Worm (Caenorhabditis elegans) whole organism, early embryonic: ENCODE measurements around the gene C29F9.12.

Experiments
- B0310.2 ChIP-seq: sonication (generic microtip); optimal IDR thresholded peaks from 2 replicates; lab custom pipeline; 2016; ENCODE audit warnings: mild to moderate bottlenecking, missing genetic modification characterization, missing compliant biosample characterization
- F13C5.2 ChIP-seq: sonication (generic microtip); optimal IDR thresholded peaks from 2 replicates; lab custom pipeline; 2017; ENCODE audit warnings: mild to moderate bottlenecking, missing genetic modification characterization, inconsistent platforms, missing compliant biosample characterization
- aly-1 ChIP-seq: sonication (generic microtip); optimal IDR thresholded peaks from 2 replicates; lab custom pipeline; 2016; ENCODE audit warnings: missing genetic modification characterization, missing compliant biosample characterization
- ama-1 ChIP-seq: fragments of 150-350 bp; optimal IDR thresholded peaks from 2 replicates; lab custom pipeline; 2014
- ceh-13 ChIP-seq: fragments of 200-800 bp; sonication (Bioruptor generic); optimal IDR thresholded peaks from 2 replicates; lab custom pipeline; 2018; ENCODE audit warnings: mild to moderate bottlenecking, missing genetic modification characterization, missing compliant biosample characterization
- ceh-36 ChIP-seq: sonication (generic microtip); optimal IDR thresholded peaks from 2 replicates; lab custom pipeline; 2016; ENCODE audit warnings: missing genetic modification characterization, inconsistent platforms, missing compliant biosample characterization
- ets-7 ChIP-seq: sonication (generic microtip); optimal IDR thresholded peaks from 2 replicates; lab custom pipeline; 2016; ENCODE audit warnings: missing genotype, missing genetic modification characterization, missing compliant biosample characterization
- flt-1 ChIP-seq: fragments of 200-800 bp; sonication (Bioruptor generic); IDR thresholded peaks from 2 replicates; pipeline ENCODE4 v1.3.6; 2022; ENCODE audit warnings: missing genetic modification characterization, missing compliant biosample characterization
- hmbx-1 ChIP-seq: sonication (generic microtip); optimal IDR thresholded peaks from 2 replicates; lab custom pipeline; 2016; ENCODE audit warnings: mild to moderate bottlenecking, missing genetic modification characterization, missing compliant biosample characterization
- hmg-4 ChIP-seq: fragments of 200-800 bp; sonication (Bioruptor generic); optimal IDR thresholded peaks from 2 replicates; lab custom pipeline; 2018; ENCODE audit warnings: mild to moderate bottlenecking, missing genetic modification characterization, missing compliant biosample characterization
- hnd-1 ChIP-seq: sonication (generic microtip); optimal IDR thresholded peaks from 2 replicates; lab custom pipeline; 2016; ENCODE audit warnings: missing genetic modification characterization, missing compliant biosample characterization
- pes-1 ChIP-seq: fragments of 200-800 bp; sonication (Bioruptor generic); IDR thresholded peaks from 2 replicates; pipeline ENCODE4 v1.3.6; 2022; ENCODE audit warnings: missing genetic modification reagents, missing genetic modification characterization, missing compliant biosample characterization
- scrt-1 ChIP-seq: fragments of 200-800 bp; sonication (Bioruptor generic); IDR thresholded peaks from 2 replicates; pipeline ENCODE4 v1.3.6; 2022; ENCODE audit warnings: missing genetic modification characterization, missing compliant biosample characterization
- sea-1 ChIP-seq: fragments of 200-800 bp; sonication (Bioruptor generic); conservative IDR thresholded peaks from 2 replicates; pipeline ENCODE4 v1.3.6; 2022; ENCODE audit warnings: missing genetic modification characterization, missing compliant biosample characterization
- tbx-11 ChIP-seq: fragments of 200-800 bp; sonication (Bioruptor generic); IDR thresholded peaks from 2 replicates; pipeline ENCODE4 v1.3.6; 2022; ENCODE audit warnings: missing genetic modification characterization, missing compliant biosample characterization
- tbx-37 ChIP-seq: fragments of 200-800 bp; sonication (Bioruptor generic); conservative IDR thresholded peaks from 2 replicates; pipeline ENCODE4 v1.3.6; 2022; ENCODE audit warnings: missing genetic modification reagents, missing genetic modification characterization, missing compliant biosample characterization
- tra-4 ChIP-seq: sonication (generic microtip); optimal IDR thresholded peaks from 2 replicates; lab custom pipeline; 2017; ENCODE audit warnings: missing genetic modification characterization, missing compliant biosample characterization

C29F9.12 gene

ce11 chrIII:87183-87582 lies 34.6 kb downstream of the C29F9.12 start, which contains the start of the genes F54C4.4 and mrpl-40:
Gene F54C4.4 (minus strand): TSS chrIII:87381.
Gene mrpl-40 (plus strand): TSS chrIII:87559.
- 0 out of 2 replicates have a peak, but pooled peaks have one; percentile 15 for TF ChIP-seq tbx-37
- TF ChIP-seq F13C5.2: peak; percentile 33
- no peak for TF ChIP-seq tra-4 (tag; lab: Kevin White, UChicago)
- 0 out of 2 replicates have a peak, but pooled peaks have one; percentile 27 for TF ChIP-seq flt-1 (GFP tag; lab: Robert Waterston, UW)
- TF ChIP-seq tbx-11: no peak
- no peak for TF ChIP-seq aly-1 (tag; lab: Kevin White, UChicago)
- no peak for TF ChIP-seq B0310.2 (tag; lab: Kevin White, UChicago)
- TF ChIP-seq scrt-1 (GFP tag; lab: Robert Waterston, UW): no peak
- no peak for TF ChIP-seq hmbx-1 (tag; lab: Kevin White, UChicago)
- no peak for TF ChIP-seq pes-1 (GFP tag; lab: Robert Waterston, UW)
- TF ChIP-seq ceh-36 (tag; lab: Kevin White, UChicago): no peak
- no peak for TF ChIP-seq hnd-1
- no peak for TF ChIP-seq ets-7 (tag; lab: Kevin White, UChicago)
- no peak for TF ChIP-seq sea-1 (GFP tag; lab: Robert Waterston, UW)

- no peak for TF ChIP-seq scrt-1 (GFP tag; lab: Robert Waterston, UW)
- TF ChIP-seq F13C5.2: peak; percentile 66
These were observed 35.5 kb downstream of the C29F9.12 start, which contains the start of gene attf-3 for ce11 chrIII:86316-86715. Gene attf-3 (minus strand): TSS chrIII:86384.

- TF ChIP-seq ceh-36 (tag; lab: Kevin White, UChicago) (no peak), B0310.2 (tag; lab: Kevin White, UChicago) (no peak), F13C5.2 (no peak)
These were observed 37.5 kb downstream of the C29F9.12 start for ce11 chrIII:84372-84771.

ce11 chrIII:72078-72477 lies 49.8 kb downstream of the C29F9.12 start:
- TF ChIP-seq scrt-1 (GFP tag; lab: Robert Waterston, UW) (no peak), hnd-1 (no peak), pes-1 (GFP tag; lab: Robert Waterston, UW) (no peak), sea-1 (GFP tag; lab: Robert Waterston, UW) (no peak), ama-1 (lab: Kevin White, UChicago) (no peak), ceh-36 (tag; lab: Kevin White, UChicago) (no peak), ceh-13 (GFP tag; lab: Kevin White, UChicago) (no peak), flt-1 (GFP tag; lab: Robert Waterston, UW) (no peak), hmg-4 (GFP tag; lab: Kevin White, UChicago) (no peak), tbx-11 (no peak), tbx-37 (no peak), tra-4 (tag; lab: Kevin White, UChicago) (no peak), F13C5.2 (no peak), ets-7 (tag; lab: Kevin White, UChicago) (no peak), aly-1 (tag; lab: Kevin White, UChicago) (no peak)
